Worm (Caenorhabditis elegans): Measurements from ENCODE around the gene Y17G7B.12.
A peak's percentile ranks its signal among the peaks of the same experiment; 100 is the strongest.

Y17G7B.12 gene

DNA sequence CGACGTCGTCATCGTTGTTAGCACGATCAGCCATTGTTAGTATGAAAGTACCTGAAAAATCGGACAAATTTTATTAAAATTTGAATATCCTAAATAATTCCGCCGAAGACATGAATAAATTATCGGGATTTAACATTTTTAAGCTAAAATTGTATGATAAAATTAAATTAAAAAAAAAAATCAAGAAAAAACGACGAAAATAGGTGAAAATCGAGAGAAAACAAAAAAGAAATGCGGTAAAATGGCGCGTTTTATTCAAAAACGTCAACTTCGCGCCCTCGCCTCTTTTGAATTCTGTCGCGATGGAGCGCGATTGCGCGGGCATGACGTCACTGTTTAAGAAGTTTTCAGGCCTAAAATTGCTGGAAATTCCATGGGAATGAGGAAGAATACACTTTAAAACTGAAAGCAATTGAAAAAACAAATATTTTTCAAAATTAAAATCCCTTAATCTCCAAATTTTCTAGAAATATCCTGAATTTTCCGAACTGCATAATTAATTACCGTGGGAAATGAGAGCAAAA is 17.0 kb upstream of the Y17G7B.12 start, which contains the start of gene mcm-2:
Gene mcm-2, minus strand, starts transcription at position 51 of the 524 bp plus-strand sequence.
- TF ChIP-seq nhr-12 (tag; optimal IDR thresholded peaks at IDR 0.05) (no peak), sem-2 (GFP tag; optimal IDR thresholded peaks at IDR 0.05) (no peak), ceh-43 (GFP tag; optimal IDR thresholded peaks at IDR 0.05) (no peak), mls-2 (tag; optimal IDR thresholded peaks at IDR 0.05) (no peak), nhr-237 (tag; optimal IDR thresholded peaks at IDR 0.05) (peak; percentile 1), sptf-1 (tag; optimal IDR thresholded peaks at IDR 0.05) (no peak), unc-62 (GFP tag; optimal IDR thresholded peaks at IDR 0.05) (no peak), zip-8 (tag; optimal IDR thresholded peaks at IDR 0.05) (peak; percentile 69), lin-32 (GFP tag; optimal IDR thresholded peaks at IDR 0.05) (no peak), elt-1 (tag; optimal IDR thresholded peaks at IDR 0.05; ENCODE audit: borderline replicate concordance, insufficient read depth) (peak; percentile 17), lin-13 (tag; optimal IDR thresholded peaks at IDR 0.05) (no peak), lsy-2 (tag; optimal IDR thresholded peaks at IDR 0.05) (no peak), ztf-11 (tag; optimal IDR thresholded peaks at IDR 0.05) (no peak), nhr-2 (tag; optimal IDR thresholded peaks at IDR 0.05) (no peak), blmp-1 (tag; optimal IDR thresholded peaks at IDR 0.05) (no peak), M03D4.4 (tag; optimal IDR thresholded peaks at IDR 0.05) (no peak), flh-1 (GFP tag; optimal IDR thresholded peaks at IDR 0.05) (no peak), hlh-1 (tag; optimal IDR thresholded peaks at IDR 0.05) (no peak), nhr-28 (tag; optimal IDR thresholded peaks at IDR 0.05) (no peak), ces-1 (GFP tag; optimal IDR thresholded peaks at IDR 0.05) (no peak), snpc-4 (tag; optimal IDR thresholded peaks at IDR 0.05) (no peak), unc-120 (tag; optimal IDR thresholded peaks at IDR 0.05; ENCODE audit: poor library complexity, severe bottlenecking) (no peak)

DNA sequence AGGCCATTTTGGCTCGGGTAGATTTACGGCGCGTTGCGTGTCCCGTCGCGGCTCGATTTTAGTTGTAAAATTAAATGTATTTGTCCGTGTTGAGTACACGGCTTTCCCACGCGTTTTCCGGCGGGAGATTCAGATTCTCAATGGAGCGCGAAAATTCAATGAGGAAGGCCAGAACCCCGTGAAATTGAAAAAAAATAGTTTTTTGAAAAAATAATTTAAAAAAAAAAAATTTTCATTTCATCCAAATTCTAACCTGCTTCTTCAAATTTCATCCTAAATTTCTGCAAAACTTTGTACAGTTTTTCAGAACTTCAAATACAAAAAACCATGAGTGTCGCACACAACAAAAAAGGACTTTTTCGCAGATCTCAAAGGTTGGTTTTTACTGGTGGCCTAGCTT is 14.9 kb upstream of the Y17G7B.12 start, which contains the start of gene glb-29:
Gene glb-29, plus strand, starts transcription at position 301 of the 400 bp plus-strand sequence.
- TF ChIP-seq blmp-1 (tag; optimal IDR thresholded peaks at IDR 0.05), result no peak
- no peak for TF ChIP-seq lin-13 (tag; optimal IDR thresholded peaks at IDR 0.05)
- no peak for TF ChIP-seq lin-32 (GFP tag; optimal IDR thresholded peaks at IDR 0.05)
- TF ChIP-seq elt-3 (tag; optimal IDR thresholded peaks at IDR 0.05), result no peak
- TF ChIP-seq bed-3 (GFP tag; optimal IDR thresholded peaks at IDR 0.05), result no peak
- TF ChIP-seq nhr-12 (tag; optimal IDR thresholded peaks at IDR 0.05), result no peak
- no peak for TF ChIP-seq cnd-1 (tag; optimal IDR thresholded peaks at IDR 0.05)
- TF ChIP-seq elt-1 (tag; optimal IDR thresholded peaks at IDR 0.05; ENCODE audit: borderline replicate concordance, insufficient read depth), result no peak
- TF ChIP-seq snpc-4 (tag; optimal IDR thresholded peaks at IDR 0.05), result no peak
- TF ChIP-seq lsy-2 (tag; optimal IDR thresholded peaks at IDR 0.05), result no peak
- no peak for TF ChIP-seq unc-39 (tag; optimal IDR thresholded peaks at IDR 0.05)
- TF ChIP-seq hlh-1 (tag; optimal IDR thresholded peaks at IDR 0.05), result no peak
- TF ChIP-seq pha-4 (tag; optimal IDR thresholded peaks at IDR 0.05), result no peak
- no peak for TF ChIP-seq mls-2 (tag; optimal IDR thresholded peaks at IDR 0.05)
- no peak for TF ChIP-seq ces-1 (GFP tag; optimal IDR thresholded peaks at IDR 0.05)
- no peak for TF ChIP-seq sptf-1 (tag; optimal IDR thresholded peaks at IDR 0.05)
- TF ChIP-seq unc-62 (GFP tag; optimal IDR thresholded peaks at IDR 0.05), result no peak
- no peak for TF ChIP-seq unc-120 (tag; optimal IDR thresholded peaks at IDR 0.05; ENCODE audit: poor library complexity, severe bottlenecking)
- no peak for TF ChIP-seq flh-1 (GFP tag; optimal IDR thresholded peaks at IDR 0.05)
- TF ChIP-seq ztf-11 (tag; optimal IDR thresholded peaks at IDR 0.05), result no peak

DNA sequence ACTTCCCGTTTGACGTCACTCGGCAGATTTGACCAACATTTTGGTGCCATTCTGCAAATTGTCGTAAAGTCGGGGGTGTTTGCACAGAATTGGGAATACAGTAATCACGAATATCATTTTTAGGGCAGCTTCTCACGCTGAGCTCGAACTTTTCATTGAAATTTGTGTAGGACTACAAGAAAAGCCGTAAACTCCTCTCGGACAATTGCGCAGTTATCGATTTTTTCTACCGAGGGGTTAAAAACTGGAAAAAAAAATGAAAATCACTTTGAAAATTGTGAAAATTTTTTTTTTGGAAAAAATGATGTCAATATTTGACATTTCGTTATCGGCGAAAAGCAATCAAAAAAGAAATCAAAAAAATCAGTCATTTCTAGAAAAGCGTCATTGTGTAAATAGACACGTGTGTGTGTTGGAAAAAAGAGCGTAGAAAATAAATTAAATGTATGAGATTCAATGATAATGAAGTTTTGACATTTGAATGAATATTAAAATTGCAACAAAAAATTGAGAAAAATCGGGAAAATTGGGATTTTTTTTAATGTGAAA is 4.1 kb downstream of the Y17G7B.12 start, which contains the start of gene Y17G7B.8:
Gene Y17G7B.8, minus strand, starts transcription at position 51 of the 549 bp plus-strand sequence.
- no peak for TF ChIP-seq hlh-1 (tag; optimal IDR thresholded peaks at IDR 0.05)
- no peak for TF ChIP-seq tbx-8 (GFP tag; optimal IDR thresholded peaks at IDR 0.05)
- no peak for TF ChIP-seq lin-32 (GFP tag; optimal IDR thresholded peaks at IDR 0.05)
- TF ChIP-seq elt-1 (tag; optimal IDR thresholded peaks at IDR 0.05; ENCODE audit: borderline replicate concordance, insufficient read depth), result no peak
- no peak for TF ChIP-seq cnd-1 (tag; optimal IDR thresholded peaks at IDR 0.05)
- TF ChIP-seq nhr-12 (tag; optimal IDR thresholded peaks at IDR 0.05), result no peak
- TF ChIP-seq blmp-1 (tag; optimal IDR thresholded peaks at IDR 0.05), result no peak
- TF ChIP-seq mls-2 (tag; optimal IDR thresholded peaks at IDR 0.05), result no peak
- no peak for TF ChIP-seq mab-5 (tag; optimal IDR thresholded peaks at IDR 0.05)
- no peak for TF ChIP-seq nhr-76 (tag; optimal IDR thresholded peaks at IDR 0.05)
- TF ChIP-seq snpc-4 (tag; optimal IDR thresholded peaks at IDR 0.05), result no peak
- no peak for TF ChIP-seq ceh-39 (tag; optimal IDR thresholded peaks at IDR 0.05)
- TF ChIP-seq mep-1 (tag; optimal IDR thresholded peaks at IDR 0.05), result no peak
- no peak for TF ChIP-seq ham-2 (GFP tag; optimal IDR thresholded peaks at IDR 0.05)
- no peak for TF ChIP-seq flh-1 (GFP tag; optimal IDR thresholded peaks at IDR 0.05)
- TF ChIP-seq unc-62 (GFP tag; optimal IDR thresholded peaks at IDR 0.05), result no peak
- TF ChIP-seq ceh-43 (GFP tag; optimal IDR thresholded peaks at IDR 0.05), result no peak
- TF ChIP-seq nhr-2 (tag; optimal IDR thresholded peaks at IDR 0.05), result no peak
